Worm (Caenorhabditis elegans): ENCODE results near the gene VF13D12L.3.

- TF ChIP-seq F49E8.2 (tag; optimal IDR thresholded peaks at IDR 0.05; ENCODE audit: insufficient read depth), result no peak
- no peak for TF ChIP-seq nhr-90 (tag; optimal IDR thresholded peaks at IDR 0.05)
- no peak for TF ChIP-seq dpl-1 (GFP tag; optimal IDR thresholded peaks at IDR 0.05)
- TF ChIP-seq hlh-12 (tag; optimal IDR thresholded peaks at IDR 0.05), result no peak
- TF ChIP-seq unc-62 (GFP tag; optimal IDR thresholded peaks at IDR 0.05), result no peak
- TF ChIP-seq ets-4 (GFP tag; optimal IDR thresholded peaks at IDR 0.05), result no peak
- no peak for TF ChIP-seq ceh-100 (GFP tag; IDR thresholded peaks at IDR 0.05)
- no peak for TF ChIP-seq lin-35 (GFP tag; optimal IDR thresholded peaks at IDR 0.05)
- TF ChIP-seq akir-1 (GFP tag; optimal IDR thresholded peaks at IDR 0.05), result no peak
- no peak for TF ChIP-seq gei-17 (GFP tag; optimal IDR thresholded peaks at IDR 0.05)
- TF ChIP-seq sea-2 (GFP tag; IDR thresholded peaks at IDR 0.05), result no peak
- TF ChIP-seq snpc-4 (GFP tag; optimal IDR thresholded peaks at IDR 0.05), result no peak
- TF ChIP-seq snpc-4 (tag; optimal IDR thresholded peaks at IDR 0.05), result no peak
- TF ChIP-seq ama-1 (optimal IDR thresholded peaks at IDR 0.05), result no peak
- TF ChIP-seq ama-1 (GFP tag; optimal IDR thresholded peaks at IDR 0.05), result no peak
These were observed 20.6 kb upstream of the VF13D12L.3 start, which contains the start of gene C47D12.5 for ce11 chrII:11685177-11685576.

Measured in whole organism, young adult.